Worm (Caenorhabditis elegans) whole organism, late embryonic: ENCODE measurements around the gene F54E7.6.

Experiments
- C08G9.2 ChIP-seq: sonication (generic microtip); optimal IDR thresholded peaks from 2 replicates; lab custom pipeline; 2016; ENCODE audit warnings: mild to moderate bottlenecking, missing genetic modification characterization, moderate library complexity, missing compliant biosample characterization
- C38D4.7 ChIP-seq: fragments of 200-800 bp; sonication (Bioruptor generic); optimal IDR thresholded peaks from 2 replicates; lab custom pipeline; 2018; ENCODE audit warnings: mild to moderate bottlenecking, missing genetic modification characterization, moderate library complexity, missing compliant biosample characterization
- K02D7.2 ChIP-seq: sonication (generic microtip); optimal IDR thresholded peaks from 2 replicates; lab custom pipeline; 2017; ENCODE audit warnings: mild to moderate bottlenecking, missing genetic modification characterization, missing compliant biosample characterization
- T23F11.4 ChIP-seq: fragments of 200-800 bp; sonication (Bioruptor generic); optimal IDR thresholded peaks from 2 replicates; lab custom pipeline; 2018; ENCODE audit warnings: mild to moderate bottlenecking, missing genetic modification characterization, missing compliant biosample characterization
- Y22D7AL.16 ChIP-seq: sonication (generic microtip); optimal IDR thresholded peaks from 2 replicates; lab custom pipeline; 2016; ENCODE audit warnings: missing genetic modification characterization, missing compliant biosample characterization
- ama-1 ChIP-seq: fragments of 150-350 bp; optimal IDR thresholded peaks from 2 replicates; lab custom pipeline; 2014
- ceh-14 ChIP-seq: sonication (generic microtip); optimal IDR thresholded peaks from 2 replicates; lab custom pipeline; 2016; ENCODE audit warnings: missing genotype, missing genetic modification characterization, missing compliant biosample characterization
- ceh-18 ChIP-seq: sonication (generic microtip); optimal IDR thresholded peaks from 2 replicates; lab custom pipeline; 2016; ENCODE audit warnings: missing genetic modification characterization, missing compliant biosample characterization
- ceh-19 ChIP-seq: fragments of 200-800 bp; sonication (Bioruptor generic); optimal IDR thresholded peaks from 2 replicates; lab custom pipeline; 2018; ENCODE audit warnings: mild to moderate bottlenecking, missing genetic modification characterization, missing compliant biosample characterization
- ceh-2 ChIP-seq: sonication (generic microtip); optimal IDR thresholded peaks from 2 replicates; lab custom pipeline; 2016; ENCODE audit warnings: missing genotype, missing genetic modification characterization, missing compliant biosample characterization
- ceh-22 ChIP-seq: sonication (generic microtip); optimal IDR thresholded peaks from 2 replicates; lab custom pipeline; 2017; ENCODE audit warnings: missing biosample characterization, missing genetic modification characterization
- ceh-24 ChIP-seq: sonication (generic microtip); optimal IDR thresholded peaks from 2 replicates; lab custom pipeline; 2016; ENCODE audit warnings: mild to moderate bottlenecking, missing genetic modification characterization, missing compliant biosample characterization
- ceh-31 ChIP-seq: sonication (generic microtip); optimal IDR thresholded peaks from 2 replicates; lab custom pipeline; 2016; ENCODE audit warnings: missing genetic modification characterization, missing compliant biosample characterization
- ceh-34 ChIP-seq: sonication (generic microtip); optimal IDR thresholded peaks from 2 replicates; lab custom pipeline; 2016; ENCODE audit warnings: mild to moderate bottlenecking, missing genetic modification characterization, missing compliant biosample characterization
- ceh-45 ChIP-seq: fragments of 200-800 bp; sonication (Bioruptor generic); IDR thresholded peaks from 2 replicates; pipeline ENCODE4 v1.3.6; 2022; ENCODE audit warnings: missing genetic modification reagents, missing genetic modification characterization, missing compliant biosample characterization
- ceh-9 ChIP-seq: sonication (generic microtip); optimal IDR thresholded peaks from 2 replicates; lab custom pipeline; 2016; ENCODE audit warnings: mild to moderate bottlenecking, missing genetic modification characterization, inconsistent platforms, missing compliant biosample characterization
- dve-1 ChIP-seq: sonication (generic microtip); optimal IDR thresholded peaks from 2 replicates; lab custom pipeline; 2017; ENCODE audit warnings: antibody characterized with exemption, mild to moderate bottlenecking, missing genetic modification characterization, missing compliant biosample characterization
- elt-2 ChIP-seq: sonication (generic microtip); optimal IDR thresholded peaks from 2 replicates; lab custom pipeline; 2016; ENCODE audit warnings: missing genetic modification reagents, missing genetic modification characterization, missing compliant biosample characterization
- elt-4 ChIP-seq: sonication (generic microtip); optimal IDR thresholded peaks from 2 replicates; lab custom pipeline; 2016; ENCODE audit warnings: missing genetic modification characterization, missing compliant biosample characterization
- ets-4 ChIP-seq: sonication (generic microtip); optimal IDR thresholded peaks from 2 replicates; lab custom pipeline; 2016; ENCODE audit warnings: missing genetic modification characterization, missing compliant biosample characterization
- fax-1 ChIP-seq: sonication (generic microtip); optimal IDR thresholded peaks from 2 replicates; lab custom pipeline; 2016; ENCODE audit warnings: missing genotype, missing genetic modification characterization, missing compliant biosample characterization
- fkh-10 ChIP-seq: fragments of 150-350 bp; optimal IDR thresholded peaks from 2 replicates; lab custom pipeline; 2014; ENCODE audit warnings: missing biosample characterization, missing genetic modification reagents, missing genetic modification characterization
- fkh-6 ChIP-seq: sonication (generic microtip); optimal IDR thresholded peaks from 2 replicates; lab custom pipeline; 2016; ENCODE audit warnings: missing genetic modification characterization, missing compliant biosample characterization
- hlh-13 ChIP-seq: fragments of 200-800 bp; sonication (Bioruptor generic); optimal IDR thresholded peaks from 2 replicates; lab custom pipeline; 2018; ENCODE audit warnings: mild to moderate bottlenecking, missing genetic modification characterization, missing compliant biosample characterization
- hlh-30 ChIP-seq: sonication (generic microtip); optimal IDR thresholded peaks from 2 replicates; lab custom pipeline; 2017; ENCODE audit warnings: antibody characterized with exemption, missing genetic modification characterization, missing compliant biosample characterization; ENCODE audit not compliant: insufficient read depth
- hlh-8 ChIP-seq: sonication (generic microtip); optimal IDR thresholded peaks from 2 replicates; lab custom pipeline; 2016; ENCODE audit warnings: missing genotype, missing genetic modification characterization, missing compliant biosample characterization
- lim-6 ChIP-seq: sonication (generic microtip); optimal IDR thresholded peaks from 2 replicates; lab custom pipeline; 2016; ENCODE audit warnings: missing genetic modification characterization, missing compliant biosample characterization
- lin-11 ChIP-seq: fragments of 200-800 bp; sonication (Bioruptor generic); optimal IDR thresholded peaks from 2 replicates; lab custom pipeline; 2018; ENCODE audit warnings: mild to moderate bottlenecking, missing genetic modification characterization, missing compliant biosample characterization
- madf-2 ChIP-seq: sonication (generic microtip); optimal IDR thresholded peaks from 2 replicates; lab custom pipeline; 2017; ENCODE audit warnings: missing genetic modification characterization, missing compliant biosample characterization
- mec-3 ChIP-seq: sonication (generic microtip); optimal IDR thresholded peaks from 2 replicates; lab custom pipeline; 2016; ENCODE audit warnings: borderline replicate concordance, missing genetic modification characterization, missing compliant biosample characterization
- nfya-1 ChIP-seq: sonication (generic microtip); optimal IDR thresholded peaks from 2 replicates; lab custom pipeline; 2017; ENCODE audit warnings: missing genetic modification characterization, mild to moderate bottlenecking, missing compliant biosample characterization, antibody characterized with exemption, moderate library complexity
- nhr-11 ChIP-seq: fragments of 150-350 bp; optimal IDR thresholded peaks from 2 replicates; lab custom pipeline; 2014; ENCODE audit warnings: missing biosample characterization, missing genetic modification characterization
- nhr-232 ChIP-seq: sonication (generic microtip); optimal IDR thresholded peaks from 2 replicates; lab custom pipeline; 2016; ENCODE audit warnings: missing genetic modification characterization, missing compliant biosample characterization
- npax-4 ChIP-seq: sonication (generic microtip); optimal IDR thresholded peaks from 2 replicates; lab custom pipeline; 2016; ENCODE audit warnings: missing genetic modification characterization, missing compliant biosample characterization
- odd-2 ChIP-seq: sonication (generic microtip); optimal IDR thresholded peaks from 2 replicates; lab custom pipeline; 2017; ENCODE audit warnings: antibody characterized with exemption, mild to moderate bottlenecking, missing genetic modification characterization, missing compliant biosample characterization
- pag-3 ChIP-seq: sonication (generic microtip); optimal IDR thresholded peaks from 2 replicates; lab custom pipeline; 2016; ENCODE audit warnings: missing compliant biosample characterization, missing genetic modification characterization, borderline replicate concordance
- pat-9 ChIP-seq: fragments of 200-800 bp; sonication (Bioruptor generic); optimal IDR thresholded peaks from 2 replicates; lab custom pipeline; 2018; ENCODE audit warnings: mild to moderate bottlenecking, missing genetic modification characterization, moderate library complexity, missing compliant biosample characterization
- pax-1 ChIP-seq: fragments of 150-350 bp; optimal IDR thresholded peaks from 2 replicates; lab custom pipeline; 2014; ENCODE audit warnings: missing biosample characterization, missing genetic modification characterization
- pha-2 ChIP-seq: sonication (generic microtip); optimal IDR thresholded peaks from 2 replicates; lab custom pipeline; 2017; ENCODE audit warnings: mild to moderate bottlenecking, missing genetic modification characterization, missing compliant biosample characterization
- pha-4 ChIP-seq: fragments of 150-350 bp; optimal IDR thresholded peaks from 2 replicates; lab custom pipeline; 2018; ENCODE audit warnings: missing biosample characterization, missing genetic modification reagents, missing genetic modification characterization
- pqm-1 ChIP-seq: sonication (generic microtip); optimal IDR thresholded peaks from 2 replicates; lab custom pipeline; 2016; ENCODE audit warnings: missing genetic modification characterization, missing compliant biosample characterization
- pros-1 ChIP-seq: fragments of 150-350 bp; optimal IDR thresholded peaks from 2 replicates; lab custom pipeline; 2014; ENCODE audit warnings: missing biosample characterization, missing genetic modification reagents, missing genetic modification characterization
- ref-2 ChIP-seq: sonication (generic microtip); optimal IDR thresholded peaks from 2 replicates; lab custom pipeline; 2016; ENCODE audit warnings: missing genetic modification characterization, missing compliant biosample characterization
- rnt-1 ChIP-seq: sonication (generic microtip); optimal IDR thresholded peaks from 2 replicates; lab custom pipeline; 2016; ENCODE audit warnings: missing genetic modification characterization, missing compliant biosample characterization
- sdc-2 ChIP-seq: sonication (generic microtip); optimal IDR thresholded peaks from 2 replicates; lab custom pipeline; 2016; ENCODE audit warnings: missing genotype, missing genetic modification characterization, missing compliant biosample characterization
- sox-2 ChIP-seq: fragments of 200-800 bp; sonication (Bioruptor generic); IDR thresholded peaks from 2 replicates; pipeline ENCODE4 v1.3.6; 2022; ENCODE audit warnings: missing genetic modification reagents, missing genetic modification characterization, missing compliant biosample characterization
- sox-4 ChIP-seq: sonication (generic microtip); optimal IDR thresholded peaks from 2 replicates; lab custom pipeline; 2017; ENCODE audit warnings: mild to moderate bottlenecking, missing genetic modification characterization, inconsistent platforms, missing compliant biosample characterization
- tbx-2 ChIP-seq: sonication (generic microtip); optimal IDR thresholded peaks from 2 replicates; lab custom pipeline; 2016; ENCODE audit warnings: missing genetic modification characterization, missing compliant biosample characterization
- tbx-7 ChIP-seq: sonication (generic microtip); optimal IDR thresholded peaks from 2 replicates; lab custom pipeline; 2016; ENCODE audit warnings: missing genotype, missing genetic modification characterization, missing compliant biosample characterization
- ttx-3 ChIP-seq: sonication (generic microtip); optimal IDR thresholded peaks from 2 replicates; lab custom pipeline; 2016; ENCODE audit warnings: missing genetic modification reagents, missing genetic modification characterization, missing compliant biosample characterization
- unc-42 ChIP-seq: sonication (generic microtip); optimal IDR thresholded peaks from 2 replicates; lab custom pipeline; 2016; ENCODE audit warnings: missing genotype, missing genetic modification characterization, missing compliant biosample characterization
- unc-55 ChIP-seq: sonication (generic microtip); optimal IDR thresholded peaks from 2 replicates; lab custom pipeline; 2017; ENCODE audit warnings: missing biosample characterization, missing genetic modification reagents, missing genetic modification characterization
- unc-86 ChIP-seq: sonication (generic microtip); optimal IDR thresholded peaks from 2 replicates; lab custom pipeline; 2016; ENCODE audit warnings: missing genetic modification characterization, missing compliant biosample characterization
- zip-5 ChIP-seq: sonication (generic microtip); optimal IDR thresholded peaks from 2 replicates; lab custom pipeline; 2016; ENCODE audit warnings: missing genetic modification characterization, missing compliant biosample characterization

Gene F54E7.6

ce11 chrIII:5621236-5621635 is 39.6 kb downstream of the F54E7.6 start (continued):
- TF ChIP-seq madf-2 (tag; lab: Kevin White, UChicago) (no peak), nfya-1 (tag; lab: Kevin White, UChicago) (peak; percentile 76), ceh-9 (tag; lab: Kevin White, UChicago) (no peak), pros-1 (tag; lab: Kevin White, UChicago) (no peak), pat-9 (tag; lab: Kevin White, UChicago) (no peak), ceh-18 (peak; percentile 8), mec-3 (tag; lab: Kevin White, UChicago) (no peak), dve-1 (peak; percentile 28), fax-1 (tag; lab: Kevin White, UChicago) (no peak), tbx-7 (tag; lab: Kevin White, UChicago) (no peak), ttx-3 (tag; lab: Kevin White, UChicago) (no peak), ama-1 (no peak), pag-3 (tag; lab: Kevin White, UChicago) (no peak), ets-4 (peak; percentile 60), elt-4 (tag; lab: Kevin White, UChicago) (no peak), nhr-232 (tag; lab: Kevin White, UChicago) (no peak), zip-5 (tag; lab: Kevin White, UChicago) (no peak), unc-42 (peak; percentile 42), ceh-45 (GFP tag; lab: Robert Waterston, UW) (no peak), nhr-11 (tag; lab: Kevin White, UChicago) (no peak), unc-86 (tag; lab: Kevin White, UChicago) (no peak), Y22D7AL.16 (tag; lab: Kevin White, UChicago) (no peak), C38D4.7 (no peak), ceh-14 (tag; lab: Kevin White, UChicago) (peak; percentile 33), ref-2 (peak; percentile 33), unc-55 (GFP tag; lab: Kevin White, UChicago) (peak; percentile 85), K02D7.2 (tag; lab: Kevin White, UChicago) (no peak), ceh-31 (tag; lab: Kevin White, UChicago) (peak; percentile 77), hlh-13 (no peak), ceh-34 (peak; percentile 34), fkh-10 (GFP tag; lab: Kevin White, UChicago) (no peak), pqm-1 (tag; lab: Kevin White, UChicago) (no peak), rnt-1 (tag; lab: Kevin White, UChicago) (no peak), ceh-24 (tag; lab: Kevin White, UChicago) (no peak), T23F11.4 (no peak), lim-6 (tag; lab: Kevin White, UChicago) (no peak), fkh-6 (tag; lab: Kevin White, UChicago) (no peak), pha-2 (tag; lab: Kevin White, UChicago) (no peak), ceh-19 (GFP tag; lab: Kevin White, UChicago) (peak; percentile 40), ceh-22 (tag; lab: Kevin White, UChicago) (no peak), hlh-30 (tag; lab: Kevin White, UChicago) (peak; percentile 23), tbx-2 (tag; lab: Kevin White, UChicago) (peak; percentile 44), C08G9.2 (tag; lab: Kevin White, UChicago) (no peak), sdc-2 (tag; lab: Kevin White, UChicago) (no peak), lin-11 (tag; lab: Kevin White, UChicago) (no peak), pha-4 (no peak), npax-4 (tag; lab: Kevin White, UChicago) (no peak), hlh-8 (tag; lab: Kevin White, UChicago) (no peak), elt-2 (tag; lab: Kevin White, UChicago) (peak; percentile 63), odd-2 (tag; lab: Kevin White, UChicago) (no peak), pax-1 (tag; lab: Kevin White, UChicago) (no peak), ceh-2 (tag; lab: Kevin White, UChicago) (peak; percentile 17), sox-4 (tag; lab: Kevin White, UChicago) (peak; percentile 11), sox-2 (GFP tag; lab: Robert Waterston, UW) (no peak)
